Fruit fly (Drosophila melanogaster) whole organism, embryonic: ENCODE measurements around the gene wdn.
A peak's percentile ranks its signal among the peaks of the same experiment; 100 is the strongest.

Source experiments
- Antp ChIP-seq: fragments of 200-800 bp; sonication (Bioruptor generic); optimal IDR thresholded peaks from 3 replicates; lab custom pipeline; 2016; ENCODE audit warnings: missing biosample characterization, missing genetic modification characterization
- Asciz ChIP-seq: fragments of 200-800 bp; sonication (Bioruptor generic); optimal IDR thresholded peaks from 2 replicates; lab custom pipeline; 2017; ENCODE audit warnings: missing biosample characterization, mild to moderate bottlenecking, missing genetic modification characterization, missing genetic modification reagents
- Bteb2 ChIP-seq: fragments of 200-800 bp; sonication (Bioruptor generic); optimal IDR thresholded peaks from 2 replicates; lab custom pipeline; 2016; ENCODE audit warnings: missing biosample characterization, missing genetic modification characterization
- CG10209 ChIP-seq: fragments of 200-800 bp; sonication (Bioruptor generic); optimal IDR thresholded peaks from 3 replicates; lab custom pipeline; 2017; ENCODE audit warnings: missing biosample characterization, mild to moderate bottlenecking, missing genetic modification characterization, missing genetic modification reagents
- CG10565 ChIP-seq: fragments of 200-800 bp; sonication (Bioruptor generic); optimal IDR thresholded peaks from 3 replicates; lab custom pipeline; 2016; ENCODE audit warnings: missing biosample characterization, mild to moderate bottlenecking, missing genetic modification characterization
- CG11247 ChIP-seq: fragments of 200-800 bp; sonication (Bioruptor generic); IDR thresholded peaks from 2 replicates; pipeline ENCODE4 v1.3.6; 2022; ENCODE audit warnings: missing biosample characterization, missing genetic modification characterization
- CG11695 ChIP-seq: fragments of 200-800 bp; sonication (Bioruptor generic); IDR thresholded peaks from 3 replicates; pipeline ENCODE4 v1.3.6; 2022; ENCODE audit warnings: missing biosample characterization, missing genetic modification characterization
- CG11723 ChIP-seq: fragments of 200-800 bp; sonication (Bioruptor generic); optimal IDR thresholded peaks from 2 replicates; lab custom pipeline; 2017; ENCODE audit warnings: missing biosample characterization, mild to moderate bottlenecking, missing genetic modification characterization
- CG12942 ChIP-seq: fragments of 200-800 bp; sonication (Bioruptor generic); optimal IDR thresholded peaks from 3 replicates; lab custom pipeline; 2016; ENCODE audit warnings: missing biosample characterization, missing genetic modification characterization
- CG14050 ChIP-seq: fragments of 200-800 bp; sonication (Bioruptor generic); IDR thresholded peaks from 3 replicates; pipeline ENCODE4 v1.3.6; 2022; ENCODE audit warnings: missing biosample characterization, missing genetic modification characterization
- CG15073 ChIP-seq: fragments of 200-800 bp; sonication (Bioruptor generic); optimal IDR thresholded peaks from 2 replicates; lab custom pipeline; 2016; ENCODE audit warnings: missing biosample characterization, missing genetic modification characterization
- CG15696 ChIP-seq: fragments of 200-800 bp; sonication (Bioruptor generic); optimal IDR thresholded peaks from 2 replicates; lab custom pipeline; 2019; ENCODE audit warnings: missing biosample characterization, mild to moderate bottlenecking, missing genetic modification characterization, moderate library complexity
- CG2678 ChIP-seq: fragments of 200-800 bp; sonication (Bioruptor generic); optimal IDR thresholded peaks from 3 replicates; lab custom pipeline; 2019; ENCODE audit warnings: missing biosample characterization, mild to moderate bottlenecking, missing genetic modification characterization, moderate library complexity
- CG32767 ChIP-seq: fragments of 200-800 bp; sonication (Bioruptor generic); IDR thresholded peaks from 2 replicates; pipeline ENCODE4 v1.3.6; 2022; ENCODE audit warnings: missing biosample characterization, missing genetic modification characterization
- CG33213 ChIP-seq: fragments of 200-800 bp; sonication (Bioruptor generic); optimal IDR thresholded peaks from 3 replicates; lab custom pipeline; 2016; ENCODE audit warnings: missing biosample characterization, missing genetic modification characterization
- CG4854 ChIP-seq: fragments of 200-800 bp; sonication (Bioruptor generic); optimal IDR thresholded peaks from 2 replicates; lab custom pipeline; 2016; ENCODE audit warnings: missing biosample characterization, missing genetic modification characterization, inconsistent platforms
- CG6683 ChIP-seq: fragments of 200-800 bp; sonication (Bioruptor generic); optimal IDR thresholded peaks from 2 replicates; lab custom pipeline; 2017; ENCODE audit warnings: missing biosample characterization, mild to moderate bottlenecking, missing genetic modification characterization, missing genetic modification reagents
- CG7556 ChIP-seq: fragments of 200-800 bp; sonication (Bioruptor generic); optimal IDR thresholded peaks from 2 replicates; lab custom pipeline; 2017; ENCODE audit warnings: missing biosample characterization, mild to moderate bottlenecking, missing genetic modification characterization
- CG8089 ChIP-seq: fragments of 200-800 bp; sonication (Bioruptor generic); optimal IDR thresholded peaks from 3 replicates; lab custom pipeline; 2016; ENCODE audit warnings: missing biosample characterization, missing genetic modification characterization
- CG9876 ChIP-seq: fragments of 200-800 bp; sonication (Bioruptor generic); optimal IDR thresholded peaks from 2 replicates; lab custom pipeline; 2016; ENCODE audit warnings: missing biosample characterization, missing genetic modification characterization
- CHES-1-like ChIP-seq: fragments of 200-800 bp; sonication (Bioruptor generic); optimal IDR thresholded peaks from 2 replicates; lab custom pipeline; 2016; ENCODE audit warnings: missing biosample characterization, missing genetic modification characterization
- CoRest ChIP-seq: fragments of 200-800 bp; sonication (Bioruptor generic); optimal IDR thresholded peaks from 3 replicates; lab custom pipeline; 2018; ENCODE audit warnings: missing biosample characterization, mild to moderate bottlenecking, missing genetic modification characterization, moderate library complexity
- Hand ChIP-seq: fragments of 200-800 bp; sonication (Bioruptor generic); optimal IDR thresholded peaks from 2 replicates; lab custom pipeline; 2017; ENCODE audit warnings: mild to moderate bottlenecking, missing biosample characterization, missing genetic modification reagents, missing genetic modification characterization
- Rx ChIP-seq: fragments of 200-800 bp; sonication (Bioruptor generic); IDR thresholded peaks from 2 replicates; pipeline ENCODE4 v1.3.6; 2022; ENCODE audit warnings: missing biosample characterization, missing genetic modification characterization
- ac ChIP-seq: fragments of 200-800 bp; sonication (Bioruptor generic); optimal IDR thresholded peaks from 3 replicates; lab custom pipeline; 2017; ENCODE audit warnings: missing biosample characterization, mild to moderate bottlenecking, missing genetic modification characterization
- ash1 ChIP-seq: fragments of 200-800 bp; sonication (Bioruptor generic); optimal IDR thresholded peaks from 2 replicates; lab custom pipeline; 2018; ENCODE audit warnings: missing biosample characterization, mild to moderate bottlenecking, missing genetic modification characterization
- bigmax ChIP-seq: fragments of 200-800 bp; sonication (Bioruptor generic); optimal IDR thresholded peaks from 2 replicates; lab custom pipeline; 2018; ENCODE audit warnings: missing biosample characterization, mild to moderate bottlenecking, missing genetic modification characterization
- danr ChIP-seq: fragments of 200-800 bp; sonication (Bioruptor generic); IDR thresholded peaks from 2 replicates; pipeline ENCODE4 v1.3.6; 2022; ENCODE audit warnings: missing biosample characterization, missing genetic modification characterization
- dati ChIP-seq: fragments of 200-800 bp; sonication (Bioruptor generic); IDR thresholded peaks from 2 replicates; pipeline ENCODE4 v1.3.6; 2022; ENCODE audit warnings: missing biosample characterization, missing genetic modification characterization
- eve ChIP-seq, 2 experiments: fragments of >200 bp; optimal IDR thresholded peaks; 2 replicates each; lab custom pipeline; 2017; ENCODE audit warnings: missing biosample characterization in 2 of 2, missing genetic modification characterization in 2 of 2
- exex ChIP-seq: fragments of 200-800 bp; sonication (Bioruptor generic); optimal IDR thresholded peaks from 4 replicates; lab custom pipeline; 2018; ENCODE audit warnings: missing biosample characterization, mild to moderate bottlenecking, missing genetic modification characterization, moderate library complexity
- fd102C ChIP-seq: fragments of 200-800 bp; sonication (Bioruptor generic); optimal IDR thresholded peaks from 2 replicates; lab custom pipeline; 2018; ENCODE audit warnings: missing biosample characterization, mild to moderate bottlenecking, missing genetic modification characterization, moderate library complexity
- fd64A ChIP-seq: fragments of 200-800 bp; sonication (Bioruptor generic); optimal IDR thresholded peaks from 3 replicates; lab custom pipeline; 2018; ENCODE audit warnings: missing biosample characterization, mild to moderate bottlenecking, missing genetic modification characterization
- h ChIP-seq: fragments of >200 bp; optimal IDR thresholded peaks from 2 replicates; lab custom pipeline; 2017
- hth ChIP-seq: fragments of >200 bp; optimal IDR thresholded peaks from 2 replicates; lab custom pipeline; 2017; ENCODE audit warnings: inconsistent platforms
- insv ChIP-seq, 2 experiments: fragments of 200-800 bp; sonication (Bioruptor generic); optimal IDR thresholded peaks; 3 replicates each; lab custom pipeline; 2016 to 2018; ENCODE audit warnings: missing biosample characterization in 2 of 2, missing genetic modification characterization in 2 of 2
- nau ChIP-seq: fragments of 200-800 bp; sonication (Bioruptor generic); optimal IDR thresholded peaks from 3 replicates; lab custom pipeline; 2017; ENCODE audit warnings: missing biosample characterization, mild to moderate bottlenecking, missing genetic modification characterization, missing genetic modification reagents
- nerfin-1 ChIP-seq: fragments of 200-800 bp; sonication (Bioruptor generic); optimal IDR thresholded peaks from 3 replicates; lab custom pipeline; 2019; ENCODE audit warnings: missing biosample characterization, mild to moderate bottlenecking, missing genetic modification characterization, moderate library complexity
- peb ChIP-seq: fragments of 200-800 bp; sonication (Bioruptor generic); IDR thresholded peaks from 2 replicates; pipeline ENCODE4 v1.3.6; 2022; ENCODE audit warnings: missing biosample characterization, missing genetic modification characterization
- pnt ChIP-seq: fragments of 200-800 bp; sonication (Bioruptor generic); optimal IDR thresholded peaks from 3 replicates; lab custom pipeline; 2016; ENCODE audit warnings: missing biosample characterization, missing genetic modification characterization
- psq ChIP-seq: fragments of 200-800 bp; sonication (Bioruptor generic); optimal IDR thresholded peaks from 2 replicates; lab custom pipeline; 2017; ENCODE audit warnings: missing biosample characterization, missing genetic modification characterization
- sens-2 ChIP-seq: fragments of 200-800 bp; sonication (Bioruptor generic); IDR thresholded peaks from 2 replicates; pipeline ENCODE4 v1.3.6; 2022; ENCODE audit warnings: missing biosample characterization, missing genetic modification characterization
- slbo ChIP-seq: fragments of 200-800 bp; sonication (Bioruptor generic); IDR thresholded peaks from 2 replicates; pipeline ENCODE4 v1.3.6; 2022; ENCODE audit warnings: missing biosample characterization, missing genetic modification characterization
- slou ChIP-seq: fragments of 200-800 bp; sonication (Bioruptor generic); optimal IDR thresholded peaks from 3 replicates; lab custom pipeline; 2016; ENCODE audit warnings: missing biosample characterization, missing genetic modification characterization
- sqz ChIP-seq: fragments of 200-800 bp; sonication (Bioruptor generic); optimal IDR thresholded peaks from 3 replicates; lab custom pipeline; 2018; ENCODE audit warnings: missing biosample characterization, mild to moderate bottlenecking, missing genetic modification characterization
- tll ChIP-seq, 2 experiments: fragments of 200-800 bp in 1 of 2; fragments of >200 bp in 1 of 2; sonication (Bioruptor generic) in 1 of 2; optimal IDR thresholded peaks; 2 replicates each; lab custom pipeline; 2017 to 2019; ENCODE audit warnings: missing biosample characterization in 2 of 2, missing genetic modification characterization in 2 of 2, mild to moderate bottlenecking in 1 of 2, moderate library complexity in 1 of 2
- trh ChIP-seq: fragments of 200-800 bp; sonication (Bioruptor generic); optimal IDR thresholded peaks from 2 replicates; lab custom pipeline; 2016; ENCODE audit warnings: missing biosample characterization, missing genetic modification characterization
- twi ChIP-seq: fragments of 200-800 bp; optimal IDR thresholded peaks from 2 replicates; lab custom pipeline; 2019; ENCODE audit warnings: missing biosample characterization, mild to moderate bottlenecking, missing genetic modification characterization, moderate library complexity
- unc-4 ChIP-seq: fragments of 200-800 bp; sonication (Bioruptor generic); IDR thresholded peaks from 2 replicates; pipeline ENCODE4 v1.3.6; 2022; ENCODE audit warnings: missing biosample characterization, missing genetic modification characterization; ENCODE audit not compliant: partially characterized antibody
- unpg ChIP-seq: fragments of 200-800 bp; sonication (Bioruptor generic); optimal IDR thresholded peaks from 3 replicates; lab custom pipeline; 2018; ENCODE audit warnings: missing biosample characterization, mild to moderate bottlenecking, missing genetic modification characterization, moderate library complexity

Gene wdn

DNA sequence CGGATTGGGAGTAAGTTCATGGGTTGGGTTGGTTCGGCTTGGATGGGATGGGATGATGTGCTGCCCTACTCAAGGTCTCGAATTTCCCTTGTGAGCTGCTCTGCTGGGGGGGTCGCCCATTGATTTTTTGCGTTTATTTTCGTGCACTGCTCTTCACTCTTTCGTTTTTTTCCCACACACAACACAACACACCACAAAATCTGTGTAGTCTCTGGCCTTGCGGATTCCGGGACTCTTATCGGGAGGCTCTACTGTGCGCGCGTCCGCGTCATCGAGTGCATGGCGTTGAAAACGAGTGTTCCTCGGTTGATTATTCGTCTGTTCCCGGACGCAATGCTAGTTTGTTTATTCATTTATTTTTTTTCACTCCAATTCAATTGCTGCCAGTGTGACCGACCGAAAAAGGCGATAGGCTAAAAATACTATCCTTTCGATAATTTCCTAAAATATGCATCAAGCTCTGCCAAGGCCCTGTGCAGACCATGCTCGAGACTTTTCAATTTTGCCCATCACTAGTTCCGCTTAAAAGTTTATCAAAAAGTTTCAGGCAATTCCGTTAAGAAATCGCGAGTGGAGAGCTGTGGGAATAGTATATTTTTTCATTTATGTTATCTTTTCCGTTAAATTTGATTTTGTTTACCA is 20.6 kb upstream of the wdn start, which contains the start of gene WASp (continued):
- TF ChIP-seq CG11247 (GFP tag; lab: Robert Waterston, UW) (peak; percentile 67), exex (peak; percentile 7), CG11695 (0 out of 3 replicates have a peak, but pooled peaks have one; percentile 43), CG12942 (GFP tag; lab: Kevin White, UChicago) (peak; percentile 25), h (no peak), fd64A (GFP tag; lab: Kevin White, UChicago) (no peak), Rx (GFP tag; lab: Robert Waterston, UW) (peak; percentile 75), CHES-1-like (peak; percentile 83), CG10209 (GFP tag; lab: Kevin White, UChicago) (peak; percentile 77), CG9876 (GFP tag; lab: Kevin White, UChicago) (peak; percentile 70), twi (no peak), CG33213 (GFP tag; lab: Kevin White, UChicago) (peak; percentile 94), ac (GFP tag; lab: Kevin White, UChicago) (no peak), tll (GFP tag; optimal IDR thresholded peaks at IDR 0.05; lab: Kevin White, UChicago) (no peak), CG14050 (peak; percentile 50; the same call in 2 of the 3 replicates), ash1 (GFP tag; lab: Kevin White, UChicago) (peak; percentile 51), pnt (GFP tag; lab: Kevin White, UChicago) (peak; percentile 26), CG10565 (GFP tag; lab: Kevin White, UChicago) (no peak), danr (GFP tag; lab: Robert Waterston, UW) (no peak), CG15696 (tag; lab: Kevin White, UChicago) (no peak), eve (GFP tag; optimal IDR thresholded peaks at IDR 0.05; lab: Kevin White, UChicago) (no peak), CG4854 (no peak), unpg (peak; percentile 79), Antp (peak; percentile 66), CG8089 (peak; percentile 69), nerfin-1 (tag; lab: Kevin White, UChicago) (peak; percentile 40), CG15073 (GFP tag; lab: Kevin White, UChicago) (no peak), CG6683 (GFP tag; lab: Kevin White, UChicago) (peak; percentile 42), nau (GFP tag; lab: Kevin White, UChicago) (no peak), unc-4 (peak; percentile 63), bigmax (GFP tag; lab: Kevin White, UChicago) (no peak), psq (no peak), Bteb2 (GFP tag; lab: Kevin White, UChicago) (peak; percentile 76), insv (GFP tag; optimal IDR thresholded peaks at IDR 0.05; lab: Kevin White, UChicago) (peak in 1 of 2 experiments; percentile 62), sens-2 (GFP tag; lab: Robert Waterston, UW) (0 out of 2 replicates have a peak, but pooled peaks have one; percentile 42), CG32767 (GFP tag; lab: Robert Waterston, UW) (0 out of 2 replicates have a peak, but pooled peaks have one; percentile 27), Hand (GFP tag; lab: Kevin White, UChicago) (no peak), fd102C (GFP tag; lab: Kevin White, UChicago) (peak; percentile 49), sqz (GFP tag; lab: Kevin White, UChicago) (no peak), CG2678 (tag; lab: Kevin White, UChicago) (no peak), CG11723 (GFP tag; lab: Kevin White, UChicago) (no peak), trh (GFP tag; lab: Kevin White, UChicago) (peak; percentile 63), CG7556 (GFP tag; lab: Kevin White, UChicago) (no peak), peb (GFP tag; lab: Robert Waterston, UW) (0 out of 2 replicates have a peak, but pooled peaks have one; percentile 8), dati (GFP tag; lab: Robert Waterston, UW) (0 out of 2 replicates have a peak, but pooled peaks have one; percentile 29), Asciz (peak; percentile 76), CoRest (tag; lab: Kevin White, UChicago) (peak; percentile 85), slbo (peak; percentile 67), hth (lab: Kevin White, UChicago) (no peak), slou (peak; percentile 7)
